ENCODE assay signal across 8 worm cellular contexts in the genomic region with DNA sequence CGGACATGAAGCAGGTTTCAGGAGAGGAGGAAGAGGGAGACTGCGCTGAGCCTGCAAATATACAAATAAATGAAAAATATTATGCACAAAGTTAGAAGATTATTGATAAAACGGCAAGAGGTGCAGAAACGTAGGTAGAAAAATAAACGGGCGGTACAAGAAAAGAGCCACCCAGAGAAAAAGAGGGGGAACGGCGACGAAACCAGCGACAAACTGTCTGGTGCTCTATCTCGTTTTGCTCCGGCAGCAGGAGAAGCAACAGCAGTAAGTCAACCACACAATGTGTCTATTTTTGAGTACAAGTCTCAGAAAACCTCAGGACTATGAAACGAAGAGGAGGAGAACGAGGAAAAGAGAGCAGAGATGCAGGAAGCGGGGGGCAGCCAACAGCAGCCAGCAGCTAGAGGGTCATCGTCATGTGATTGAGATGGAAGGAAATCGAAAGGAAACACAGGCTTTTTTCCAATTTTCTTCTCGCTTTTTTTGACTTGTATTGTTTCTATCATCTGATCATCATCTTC.
TF ChIP-seq lines count a peak whose summit lies in the region.

A gene (minus strand): TSS at position 51 of the 521 bp plus-strand sequence.

TF ChIP-seq in whole organism, L1 larva, 84 proteins besides CTCF, POLR2A, EP300 and RAD21 (continues in another document):
- TF ChIP-seq rnt-1 (tag; optimal IDR thresholded peaks at IDR 0.05; lab: Kevin White, UChicago) (peak; percentile 52), nhr-237 (tag; optimal IDR thresholded peaks at IDR 0.05; lab: Kevin White, UChicago) (peak; percentile 6), C34B4.2 (tag; optimal IDR thresholded peaks at IDR 0.05; lab: Kevin White, UChicago) (no peak), dpl-1 (GFP tag; optimal IDR thresholded peaks at IDR 0.05; lab: Kevin White, UChicago) (peak; percentile 3 to 31 (median 24)), C04F5.9 (tag; optimal IDR thresholded peaks at IDR 0.05; lab: Kevin White, UChicago) (peak; percentile 1), sox-4 (tag; optimal IDR thresholded peaks at IDR 0.05; lab: Kevin White, UChicago) (peak; percentile 15), F16B12.6 (tag; optimal IDR thresholded peaks at IDR 0.05; lab: Kevin White, UChicago) (peak; percentile 5), hpl-2 (GFP tag; optimal IDR thresholded peaks at IDR 0.05; lab: Kevin White, UChicago) (no peak), dsc-1 (tag; optimal IDR thresholded peaks at IDR 0.05; lab: Kevin White, UChicago) (peak; percentile 54), hlh-4 (tag; optimal IDR thresholded peaks at IDR 0.05; lab: Kevin White, UChicago) (no peak)

TF ChIP-seq in whole organism, L2 larva, 48 proteins besides CTCF, POLR2A, EP300 and RAD21 (continues in another document):
- TF ChIP-seq R02D3.7 (tag; optimal IDR thresholded peaks at IDR 0.05; lab: Kevin White, UChicago) (no peak), nhr-11 (tag; optimal IDR thresholded peaks at IDR 0.05; lab: Kevin White, UChicago) (no peak), mdl-1 (tag; optimal IDR thresholded peaks at IDR 0.05; lab: Kevin White, UChicago) (peak; percentile 39 to 54), F13H6.1 (tag; optimal IDR thresholded peaks at IDR 0.05; lab: Kevin White, UChicago) (peak; percentile 71), Y55F3AM.14 (GFP tag; optimal IDR thresholded peaks at IDR 0.05; lab: Kevin White, UChicago) (peak; percentile 44), ztf-11 (tag; optimal IDR thresholded peaks at IDR 0.05; lab: Kevin White, UChicago) (no peak), zag-1 (tag; optimal IDR thresholded peaks at IDR 0.05; lab: Kevin White, UChicago) (peak; percentile 11), egl-27 (tag; optimal IDR thresholded peaks at IDR 0.05; lab: Kevin White, UChicago) (peak; percentile 11), nhr-10 (tag; optimal IDR thresholded peaks at IDR 0.05; lab: Kevin White, UChicago) (no peak), fos-1 (tag; optimal IDR thresholded peaks at IDR 0.05; lab: Kevin White, UChicago) (peak; percentile 36)

TF ChIP-seq in whole organism, L3 larva, 47 proteins besides CTCF, POLR2A, EP300 and RAD21 (continues in another document):
- peak; percentile 77 for TF ChIP-seq nfya-1 (tag; optimal IDR thresholded peaks at IDR 0.05; lab: Kevin White, UChicago; ENCODE audit: insufficient read depth)
- TF ChIP-seq egl-5 (tag; optimal IDR thresholded peaks at IDR 0.05; lab: Kevin White, UChicago): peak; percentile 55
- no peak for TF ChIP-seq nhr-76 (tag; optimal IDR thresholded peaks at IDR 0.05; lab: Kevin White, UChicago)
- peak; percentile 25 for TF ChIP-seq ama-1 (optimal IDR thresholded peaks at IDR 0.05; lab: Kevin White, UChicago)
- TF ChIP-seq eor-1 (tag; optimal IDR thresholded peaks at IDR 0.05; lab: Kevin White, UChicago): no peak
- TF ChIP-seq R02D3.7 (tag; optimal IDR thresholded peaks at IDR 0.05; lab: Kevin White, UChicago): no peak
- TF ChIP-seq lin-15B (tag; optimal IDR thresholded peaks at IDR 0.05; lab: Kevin White, UChicago): peak; percentile 8
- TF ChIP-seq pqm-1 (tag; optimal IDR thresholded peaks at IDR 0.05; lab: Kevin White, UChicago): peak; percentile 77
- TF ChIP-seq mdl-1 (tag; optimal IDR thresholded peaks at IDR 0.05; lab: Kevin White, UChicago): no peak
- TF ChIP-seq snpc-4 (tag; optimal IDR thresholded peaks at IDR 0.05; lab: Kevin White, UChicago): peak; percentile 10
- TF ChIP-seq pha-4 (tag; optimal IDR thresholded peaks at IDR 0.05; lab: Kevin White, UChicago): peak; percentile 89

TF ChIP-seq in whole organism, L4 larva, 104 proteins besides CTCF, POLR2A, EP300 and RAD21 (continues in another document):
- TF ChIP-seq lin-29 (GFP tag; IDR thresholded peaks at IDR 0.05; lab: Robert Waterston, UW): 0 out of 2 replicates have a peak, but pooled peaks have one; percentile 49
- TF ChIP-seq F44E2.7 (GFP tag; IDR thresholded peaks at IDR 0.05; lab: Robert Waterston, UW): no peak
- peak; percentile 16 for TF ChIP-seq rbr-2 (tag; optimal IDR thresholded peaks at IDR 0.05; lab: Kevin White, UChicago)
- TF ChIP-seq nhr-10 (tag; optimal IDR thresholded peaks at IDR 0.05; lab: Kevin White, UChicago): peak; percentile 38
- peak; percentile 91 for TF ChIP-seq hlh-11 (tag; optimal IDR thresholded peaks at IDR 0.05; lab: Kevin White, UChicago)
- TF ChIP-seq tra-1 (GFP tag; IDR thresholded peaks at IDR 0.05; lab: Robert Waterston, UW): 0 out of 2 replicates have a peak, but pooled peaks have one; percentile 38
- TF ChIP-seq ceh-62 (tag; optimal IDR thresholded peaks at IDR 0.05; lab: Kevin White, UChicago): no peak
- no peak for TF ChIP-seq unc-39 (tag; optimal IDR thresholded peaks at IDR 0.05; lab: Kevin White, UChicago)
- TF ChIP-seq saeg-2 (GFP tag; IDR thresholded peaks at IDR 0.05; lab: Robert Waterston, UW): peak; percentile 58; the same call in 1 of the 2 replicates
- TF ChIP-seq pha-4 (GFP tag; IDR thresholded peaks at IDR 0.05; lab: Robert Waterston, UW): peak; percentile 72
- TF ChIP-seq pha-4 (tag; optimal IDR thresholded peaks at IDR 0.05; lab: Kevin White, UChicago): no peak

TF ChIP-seq in whole organism, early embryonic, 17 proteins besides CTCF, POLR2A, EP300 and RAD21:
- TF ChIP-seq pes-1 (GFP tag; IDR thresholded peaks at IDR 0.05; lab: Robert Waterston, UW) (no peak), hmg-4 (GFP tag; optimal IDR thresholded peaks at IDR 0.05; lab: Kevin White, UChicago) (peak; percentile 21), tbx-11 (GFP tag; IDR thresholded peaks at IDR 0.05; lab: Robert Waterston, UW) (no peak)

TF ChIP-seq in whole organism, late embryonic, 69 proteins besides CTCF, POLR2A, EP300 and RAD21 (continues in another document):
- TF ChIP-seq ceh-6 (GFP tag; optimal IDR thresholded peaks at IDR 0.05; lab: Kevin White, UChicago) (no peak), sox-2 (GFP tag; IDR thresholded peaks at IDR 0.05; lab: Robert Waterston, UW) (no peak), npax-4 (tag; optimal IDR thresholded peaks at IDR 0.05; lab: Kevin White, UChicago) (no peak), dmd-4 (tag; optimal IDR thresholded peaks at IDR 0.05; lab: Kevin White, UChicago; ENCODE audit: borderline replicate concordance) (no peak), mec-3 (tag; optimal IDR thresholded peaks at IDR 0.05; lab: Kevin White, UChicago; ENCODE audit: borderline replicate concordance) (no peak), ceh-22 (tag; optimal IDR thresholded peaks at IDR 0.05; lab: Kevin White, UChicago) (no peak), ceh-34 (tag; optimal IDR thresholded peaks at IDR 0.05; lab: Kevin White, UChicago) (peak; percentile 8), ceh-45 (GFP tag; IDR thresholded peaks at IDR 0.05; lab: Robert Waterston, UW) (no peak), sdc-2 (tag; optimal IDR thresholded peaks at IDR 0.05; lab: Kevin White, UChicago) (no peak), pha-2 (tag; optimal IDR thresholded peaks at IDR 0.05; lab: Kevin White, UChicago) (no peak), nhr-232 (tag; optimal IDR thresholded peaks at IDR 0.05; lab: Kevin White, UChicago) (peak; percentile 14), odd-2 (tag; optimal IDR thresholded peaks at IDR 0.05; lab: Kevin White, UChicago) (no peak), ref-2 (tag; optimal IDR thresholded peaks at IDR 0.05; lab: Kevin White, UChicago) (peak; percentile 5), ama-1 (optimal IDR thresholded peaks at IDR 0.05; lab: Kevin White, UChicago) (no peak), sox-4 (tag; optimal IDR thresholded peaks at IDR 0.05; lab: Kevin White, UChicago) (no peak)

TF ChIP-seq in whole organism, mixed stage, embryonic, 35 proteins besides CTCF, POLR2A, EP300 and RAD21:
- peak; percentile 15 for TF ChIP-seq unc-120 (tag; optimal IDR thresholded peaks at IDR 0.05; lab: Kevin White, UChicago; ENCODE audit: poor library complexity, severe bottlenecking)
- TF ChIP-seq tbx-8 (GFP tag; optimal IDR thresholded peaks at IDR 0.05; lab: Kevin White, UChicago): no peak

TF ChIP-seq in whole organism, young adult, 124 proteins besides CTCF, POLR2A, EP300 and RAD21 (continues in another document):
- TF ChIP-seq Y67H2A.10 (GFP tag; conservative IDR thresholded peaks at IDR 0.05; lab: Robert Waterston, UW): no peak
- no peak for TF ChIP-seq tbx-9 (tag; optimal IDR thresholded peaks at IDR 0.05; lab: Kevin White, UChicago; ENCODE audit: borderline replicate concordance)
- no peak for TF ChIP-seq nhr-179 (tag; optimal IDR thresholded peaks at IDR 0.05; lab: Kevin White, UChicago)
- TF ChIP-seq nhr-90 (tag; optimal IDR thresholded peaks at IDR 0.05; lab: Kevin White, UChicago): peak; percentile 48
- peak; percentile 74 for TF ChIP-seq atf-7 (tag; optimal IDR thresholded peaks at IDR 0.05; lab: Kevin White, UChicago)
- TF ChIP-seq madf-10 (tag; optimal IDR thresholded peaks at IDR 0.05; lab: Kevin White, UChicago): peak; percentile 47
- no peak for TF ChIP-seq hlh-12 (tag; optimal IDR thresholded peaks at IDR 0.05; lab: Kevin White, UChicago)
- TF ChIP-seq hrde-1 (tag; optimal IDR thresholded peaks at IDR 0.05; lab: Kevin White, UChicago; ENCODE audit: borderline replicate concordance): no peak
- peak; percentile 51; the same call in 1 of the 2 replicates for TF ChIP-seq pbrm-1 (GFP tag; IDR thresholded peaks at IDR 0.05; lab: Robert Waterston, UW)
- TF ChIP-seq mel-28 (tag; optimal IDR thresholded peaks at IDR 0.05; lab: Kevin White, UChicago; ENCODE audit: borderline replicate concordance): no peak
- no peak for TF ChIP-seq ceh-79 (tag; optimal IDR thresholded peaks at IDR 0.05; lab: Kevin White, UChicago)
- no peak for TF ChIP-seq C06A6.2 (GFP tag; conservative IDR thresholded peaks at IDR 0.05; lab: Robert Waterston, UW)
- no peak for TF ChIP-seq nhr-27 (tag; optimal IDR thresholded peaks at IDR 0.05; lab: Kevin White, UChicago)
- no peak for TF ChIP-seq zim-3 (tag; optimal IDR thresholded peaks at IDR 0.05; lab: Kevin White, UChicago)
- peak; percentile 45 for TF ChIP-seq ztf-22 (GFP tag; optimal IDR thresholded peaks at IDR 0.05; lab: Kevin White, UChicago)
- TF ChIP-seq Y53F4B.3 (GFP tag; IDR thresholded peaks at IDR 0.05; lab: Robert Waterston, UW): no peak
- TF ChIP-seq ceh-100 (GFP tag; IDR thresholded peaks at IDR 0.05; lab: Robert Waterston, UW): no peak
- peak in 1 of 2 experiments; percentile 13 for TF ChIP-seq let-607 (tag; optimal IDR thresholded peaks at IDR 0.05; lab: Kevin White, UChicago)
- peak; percentile 6 for TF ChIP-seq F22D6.2 (tag; optimal IDR thresholded peaks at IDR 0.05; lab: Kevin White, UChicago)
- TF ChIP-seq attf-6 (GFP tag; IDR thresholded peaks at IDR 0.05; lab: Robert Waterston, UW): no peak
- peak; percentile 50; the same call in 1 of the 2 replicates for TF ChIP-seq mcd-1 (GFP tag; IDR thresholded peaks at IDR 0.05; lab: Robert Waterston, UW)
- TF ChIP-seq dox-1 (GFP tag; IDR thresholded peaks at IDR 0.05; lab: Robert Waterston, UW): peak; percentile 81
- no peak for TF ChIP-seq pha-4 (tag; optimal IDR thresholded peaks at IDR 0.05; lab: Kevin White, UChicago)
- TF ChIP-seq madf-8 (GFP tag; conservative IDR thresholded peaks at IDR 0.05; lab: Robert Waterston, UW): no peak
- TF ChIP-seq aptf-3 (GFP tag; IDR thresholded peaks at IDR 0.05; lab: Robert Waterston, UW): no peak
- peak; percentile 84 for TF ChIP-seq K11D2.4 (GFP tag; IDR thresholded peaks at IDR 0.05; lab: Robert Waterston, UW)
- TF ChIP-seq efl-1 (GFP tag; optimal IDR thresholded peaks at IDR 0.05; lab: Kevin White, UChicago): no peak
- no peak for TF ChIP-seq rcor-1 (GFP tag; IDR thresholded peaks at IDR 0.05; lab: Robert Waterston, UW)
